Worm (Caenorhabditis elegans): ENCODE results near the gene srw-1.

The srw-1 gene

DNA sequence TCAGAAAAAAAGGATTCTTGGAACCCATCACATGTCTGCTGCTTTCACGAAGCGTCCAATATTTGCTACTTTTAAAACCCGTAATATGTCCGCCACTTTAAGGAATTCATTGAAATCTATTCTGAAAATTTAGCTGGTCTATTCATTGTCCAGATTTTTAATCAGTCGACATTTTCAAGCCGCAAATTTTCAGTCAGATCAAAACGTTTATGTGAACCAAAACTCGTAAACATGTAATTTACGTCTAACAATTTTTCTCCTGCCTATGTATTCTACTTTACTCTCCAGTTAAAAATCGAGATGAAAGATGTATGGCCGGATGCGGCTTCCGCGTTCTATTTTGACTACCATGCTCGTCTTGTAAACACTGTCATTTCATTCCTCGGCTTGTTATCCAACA, at the start of gene srw-1:
srw-1 (plus strand) TSS at position 301 of the 400 bp plus-strand sequence.
- TF ChIP-seq attf-4 (tag; optimal IDR thresholded peaks at IDR 0.05) (no peak), php-3 (GFP tag; IDR thresholded peaks at IDR 0.05) (no peak), lin-1 (GFP tag; IDR thresholded peaks at IDR 0.05) (no peak), saeg-2 (GFP tag; IDR thresholded peaks at IDR 0.05) (no peak), madf-9 (GFP tag; conservative IDR thresholded peaks at IDR 0.05) (no peak), mxl-2 (GFP tag; conservative IDR thresholded peaks at IDR 0.05) (no peak), vab-7 (GFP tag; IDR thresholded peaks at IDR 0.05) (no peak), nhr-28 (tag; optimal IDR thresholded peaks at IDR 0.05) (no peak), ceh-20 (GFP tag; IDR thresholded peaks at IDR 0.05) (no peak), zfp-3 (GFP tag; conservative IDR thresholded peaks at IDR 0.05) (no peak), nhr-41 (GFP tag; IDR thresholded peaks at IDR 0.05) (no peak), mdl-1 (tag; optimal IDR thresholded peaks at IDR 0.05) (no peak), lin-15B (tag; optimal IDR thresholded peaks at IDR 0.05) (no peak), ZK337.2 (GFP tag; IDR thresholded peaks at IDR 0.05) (no peak), snpc-1.2 (GFP tag; IDR thresholded peaks at IDR 0.05) (no peak), cey-2 (tag; optimal IDR thresholded peaks at IDR 0.05; ENCODE audit: borderline replicate concordance, insufficient read depth) (no peak), unc-39 (tag; optimal IDR thresholded peaks at IDR 0.05) (no peak), ZK546.5 (tag; optimal IDR thresholded peaks at IDR 0.05) (no peak)

DNA sequence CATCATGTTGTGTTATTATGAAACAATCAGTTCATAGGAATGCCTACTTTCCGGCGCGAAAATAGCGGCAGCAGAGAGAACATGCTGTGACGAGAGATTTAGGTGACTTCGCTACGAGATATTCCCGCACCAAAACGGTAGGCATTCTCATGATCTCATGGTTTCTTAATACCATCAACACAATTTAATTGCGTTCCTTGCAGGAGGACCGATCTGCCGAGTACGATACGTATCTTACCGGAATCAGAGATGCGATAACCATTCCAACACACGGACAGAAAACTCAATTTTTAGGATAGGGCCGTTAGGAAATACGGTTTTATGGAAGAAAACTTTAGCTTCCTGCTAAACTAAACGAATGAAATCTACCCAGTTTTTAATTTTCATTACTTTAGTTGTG, 49.3 kb upstream of the srw-1 start, which contains the start of gene T09F5.1:
T09F5.1 (plus strand) TSS at position 301 of the 400 bp plus-strand sequence.
- TF ChIP-seq F37D6.2 (tag; optimal IDR thresholded peaks at IDR 0.05) (no peak), nhr-237 (tag; optimal IDR thresholded peaks at IDR 0.05) (no peak), egl-43 (GFP tag; IDR thresholded peaks at IDR 0.05) (no peak), lin-39 (tag; optimal IDR thresholded peaks at IDR 0.05) (no peak), dmd-9 (GFP tag; IDR thresholded peaks at IDR 0.05) (no peak), nhr-111 (GFP tag; optimal IDR thresholded peaks at IDR 0.05) (no peak), ztf-7 (tag; optimal IDR thresholded peaks at IDR 0.05) (no peak), lir-3 (tag; optimal IDR thresholded peaks at IDR 0.05) (no peak)

DNA sequence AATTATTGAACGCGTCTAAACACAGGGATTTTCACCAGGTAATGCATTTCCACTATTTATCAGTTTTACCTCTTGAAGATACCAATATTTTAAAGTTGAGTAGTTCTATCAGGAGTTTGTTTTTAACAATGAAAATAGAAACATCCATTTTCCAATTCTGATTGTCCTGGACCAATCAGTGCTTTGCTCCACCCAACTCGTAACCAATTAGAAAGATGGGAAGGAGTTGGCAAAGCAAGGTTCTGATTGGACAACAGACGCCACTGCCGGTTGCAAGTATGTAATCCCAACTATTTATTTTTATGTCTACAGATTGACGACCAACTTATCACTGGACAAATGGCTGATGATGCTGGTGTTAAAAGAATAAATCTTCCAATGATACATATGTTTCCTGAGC, 47.9 kb upstream of the srw-1 start:
- TF ChIP-seq D1046.2 (GFP tag; IDR thresholded peaks at IDR 0.05) (no peak), daf-19 (GFP tag; conservative IDR thresholded peaks at IDR 0.05) (no peak), zip-2 (tag; optimal IDR thresholded peaks at IDR 0.05) (no peak), fos-1 (tag; optimal IDR thresholded peaks at IDR 0.05) (no peak), nhr-10 (tag; optimal IDR thresholded peaks at IDR 0.05) (no peak), ceh-32 (tag; optimal IDR thresholded peaks at IDR 0.05; ENCODE audit: poor library complexity) (no peak), unc-62 (GFP tag; optimal IDR thresholded peaks at IDR 0.05 in 1 of 2) (no peak), unc-62 (tag; optimal IDR thresholded peaks at IDR 0.05) (no peak), nhr-102 (tag; optimal IDR thresholded peaks at IDR 0.05) (no peak), dmd-9 (GFP tag; IDR thresholded peaks at IDR 0.05) (no peak), zip-11 (GFP tag; IDR thresholded peaks at IDR 0.05) (no peak), Y5F2A.4 (GFP tag; optimal IDR thresholded peaks at IDR 0.05) (no peak), hif-1 (tag; optimal IDR thresholded peaks at IDR 0.05) (no peak), mdt-29 (GFP tag; IDR thresholded peaks at IDR 0.05) (no peak), F49E8.2 (tag; optimal IDR thresholded peaks at IDR 0.05; ENCODE audit: borderline replicate concordance) (no peak), madf-5 (GFP tag; IDR thresholded peaks at IDR 0.05) (no peak), ceh-62 (tag; optimal IDR thresholded peaks at IDR 0.05) (no peak), zfp-2 (tag; optimal IDR thresholded peaks at IDR 0.05) (no peak), lin-1 (GFP tag; IDR thresholded peaks at IDR 0.05) (no peak)

Data from whole organism, L4 larva.